Worm (Caenorhabditis elegans) whole organism, midembryonic: ENCODE results near the gene F48E8.8.

Experiments used
- cog-1 ChIP-seq: sonication (generic microtip); optimal IDR thresholded peaks from 2 replicates; lab custom pipeline; 2016; ENCODE audit warnings: missing genetic modification characterization, missing compliant biosample characterization
- flt-1 ChIP-seq: fragments of 200-800 bp; sonication (Bioruptor generic); IDR thresholded peaks from 2 replicates; pipeline ENCODE4 v1.3.6; 2022; ENCODE audit warnings: missing genetic modification characterization, missing compliant biosample characterization

- TF ChIP-seq cog-1 (tag; lab: Kevin White, UChicago) (no peak), flt-1 (no peak)
Observed at ce11 chrIII:5474176-5474575, 24.6 kb upstream of the F48E8.8 start, which contains the start of gene lon-1.
